Fruit fly (Drosophila melanogaster): ENCODE results near the gene Dhfr.

DNA sequence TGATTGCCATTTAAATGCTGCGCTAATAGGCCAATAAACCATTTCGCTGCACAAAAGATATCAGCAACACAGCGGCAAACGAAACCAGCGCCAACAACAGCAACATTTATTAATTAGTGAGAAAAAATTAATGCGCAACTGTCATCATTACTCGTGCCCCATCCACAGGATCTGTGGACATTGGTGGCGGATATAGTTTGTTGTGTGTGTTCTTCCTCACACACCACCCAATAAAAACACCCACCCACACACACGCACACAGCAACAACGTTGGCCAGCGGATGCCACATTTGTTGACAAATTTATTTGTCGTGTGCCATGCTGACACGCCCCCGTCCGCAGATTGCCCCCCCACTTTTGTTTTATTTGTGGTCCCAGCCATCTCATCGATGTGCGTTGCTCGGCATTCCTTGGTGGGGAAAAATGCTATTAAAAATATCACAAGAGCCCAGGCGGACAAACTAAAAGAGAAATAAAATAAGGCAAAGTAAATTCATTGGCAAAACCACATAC is 37.2 kb downstream of the Dhfr start:
- TF ChIP-seq CG7963 (GFP tag; IDR thresholded peaks at IDR 0.05; ENCODE audit: partially characterized antibody) (no peak), fd64A (GFP tag; optimal IDR thresholded peaks at IDR 0.05) (no peak)
